Worm (Caenorhabditis elegans): ENCODE results near the gene bud-13.

DNA sequence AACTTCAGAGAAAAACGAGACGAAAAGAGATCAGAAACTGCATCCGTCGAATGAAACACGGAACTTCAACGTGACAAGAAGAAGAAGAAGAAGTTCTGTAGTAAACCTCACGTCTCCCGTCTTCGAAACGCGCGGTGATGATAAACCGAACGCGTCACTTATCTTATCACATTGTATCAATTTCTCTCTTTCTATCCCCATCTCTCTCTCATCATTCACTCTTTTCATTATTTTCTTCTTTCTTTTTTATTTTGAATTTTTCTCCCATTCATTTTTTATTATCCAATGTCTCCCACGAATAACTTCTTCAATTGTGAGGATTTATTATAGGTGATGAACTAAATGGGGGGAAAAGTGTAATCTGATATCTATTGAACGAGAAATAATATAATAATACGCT, 19.3 kb upstream of the bud-13 start:
- TF ChIP-seq ama-1 (optimal IDR thresholded peaks at IDR 0.05) (no peak), F13H6.1 (tag; optimal IDR thresholded peaks at IDR 0.05) (no peak), snpc-4 (tag; optimal IDR thresholded peaks at IDR 0.05) (no peak)

All from whole organism, L2 larva.